Worm (Caenorhabditis elegans) whole organism, early embryonic: ENCODE data around the gene syf-3.

Experiments used
- B0310.2 ChIP-seq: sonication (generic microtip); optimal IDR thresholded peaks from 2 replicates; lab custom pipeline; 2016; ENCODE audit warnings: mild to moderate bottlenecking, missing genetic modification characterization, missing compliant biosample characterization
- F13C5.2 ChIP-seq: sonication (generic microtip); optimal IDR thresholded peaks from 2 replicates; lab custom pipeline; 2017; ENCODE audit warnings: mild to moderate bottlenecking, missing genetic modification characterization, inconsistent platforms, missing compliant biosample characterization
- aly-1 ChIP-seq: sonication (generic microtip); optimal IDR thresholded peaks from 2 replicates; lab custom pipeline; 2016; ENCODE audit warnings: missing genetic modification characterization, missing compliant biosample characterization
- ama-1 ChIP-seq: fragments of 150-350 bp; optimal IDR thresholded peaks from 2 replicates; lab custom pipeline; 2014
- ceh-13 ChIP-seq: fragments of 200-800 bp; sonication (Bioruptor generic); optimal IDR thresholded peaks from 2 replicates; lab custom pipeline; 2018; ENCODE audit warnings: mild to moderate bottlenecking, missing genetic modification characterization, missing compliant biosample characterization
- ceh-36 ChIP-seq: sonication (generic microtip); optimal IDR thresholded peaks from 2 replicates; lab custom pipeline; 2016; ENCODE audit warnings: missing genetic modification characterization, inconsistent platforms, missing compliant biosample characterization
- ets-7 ChIP-seq: sonication (generic microtip); optimal IDR thresholded peaks from 2 replicates; lab custom pipeline; 2016; ENCODE audit warnings: missing genotype, missing genetic modification characterization, missing compliant biosample characterization
- flt-1 ChIP-seq: fragments of 200-800 bp; sonication (Bioruptor generic); IDR thresholded peaks from 2 replicates; pipeline ENCODE4 v1.3.6; 2022; ENCODE audit warnings: missing genetic modification characterization, missing compliant biosample characterization
- hmbx-1 ChIP-seq: sonication (generic microtip); optimal IDR thresholded peaks from 2 replicates; lab custom pipeline; 2016; ENCODE audit warnings: mild to moderate bottlenecking, missing genetic modification characterization, missing compliant biosample characterization
- hmg-4 ChIP-seq: fragments of 200-800 bp; sonication (Bioruptor generic); optimal IDR thresholded peaks from 2 replicates; lab custom pipeline; 2018; ENCODE audit warnings: mild to moderate bottlenecking, missing genetic modification characterization, missing compliant biosample characterization
- hnd-1 ChIP-seq: sonication (generic microtip); optimal IDR thresholded peaks from 2 replicates; lab custom pipeline; 2016; ENCODE audit warnings: missing genetic modification characterization, missing compliant biosample characterization
- pes-1 ChIP-seq: fragments of 200-800 bp; sonication (Bioruptor generic); IDR thresholded peaks from 2 replicates; pipeline ENCODE4 v1.3.6; 2022; ENCODE audit warnings: missing genetic modification reagents, missing genetic modification characterization, missing compliant biosample characterization
- scrt-1 ChIP-seq: fragments of 200-800 bp; sonication (Bioruptor generic); IDR thresholded peaks from 2 replicates; pipeline ENCODE4 v1.3.6; 2022; ENCODE audit warnings: missing genetic modification characterization, missing compliant biosample characterization
- sea-1 ChIP-seq: fragments of 200-800 bp; sonication (Bioruptor generic); conservative IDR thresholded peaks from 2 replicates; pipeline ENCODE4 v1.3.6; 2022; ENCODE audit warnings: missing genetic modification characterization, missing compliant biosample characterization
- tbx-11 ChIP-seq: fragments of 200-800 bp; sonication (Bioruptor generic); IDR thresholded peaks from 2 replicates; pipeline ENCODE4 v1.3.6; 2022; ENCODE audit warnings: missing genetic modification characterization, missing compliant biosample characterization
- tbx-37 ChIP-seq: fragments of 200-800 bp; sonication (Bioruptor generic); conservative IDR thresholded peaks from 2 replicates; pipeline ENCODE4 v1.3.6; 2022; ENCODE audit warnings: missing genetic modification reagents, missing genetic modification characterization, missing compliant biosample characterization
- tra-4 ChIP-seq: sonication (generic microtip); optimal IDR thresholded peaks from 2 replicates; lab custom pipeline; 2017; ENCODE audit warnings: missing genetic modification characterization, missing compliant biosample characterization

Gene syf-3

ce11 chrV:5954747-5955146 is 14.9 kb downstream of the syf-3 start, which contains the start of gene M03F8.6:
TSS of gene M03F8.6 (minus strand) at chrV:5954847.
- TF ChIP-seq tbx-11 (GFP tag; lab: Robert Waterston, UW) (no peak), ceh-36 (tag; lab: Kevin White, UChicago) (no peak), ets-7 (no peak)

DNA sequence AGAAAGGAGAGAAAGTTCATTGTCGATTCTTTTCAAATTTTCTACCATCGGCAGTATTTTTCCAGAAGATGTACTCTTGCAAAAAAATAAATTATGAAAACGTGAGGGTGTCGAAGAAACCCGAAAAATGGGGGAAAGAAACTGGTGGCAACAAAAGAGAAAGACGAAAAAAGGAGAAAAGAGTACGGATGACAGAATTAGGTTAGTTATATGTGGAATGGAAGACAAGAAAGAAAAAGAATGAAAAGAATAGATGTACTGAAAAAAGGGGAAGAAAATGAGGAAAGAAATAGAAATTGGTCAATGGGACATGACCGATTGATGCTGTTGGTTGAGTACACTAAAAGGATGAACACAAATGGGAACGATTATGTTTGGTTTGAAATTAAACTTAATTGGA is 15.8 kb downstream of the syf-3 start:
- TF ChIP-seq tbx-37, result no peak
- TF ChIP-seq tbx-11 (GFP tag; lab: Robert Waterston, UW), result no peak
- TF ChIP-seq tra-4, result no peak
- no peak for TF ChIP-seq flt-1 (GFP tag; lab: Robert Waterston, UW)
- TF ChIP-seq ceh-13, result no peak
- TF ChIP-seq hmbx-1 (tag; lab: Kevin White, UChicago), result no peak
- no peak for TF ChIP-seq B0310.2 (tag; lab: Kevin White, UChicago)
- TF ChIP-seq scrt-1 (GFP tag; lab: Robert Waterston, UW), result no peak

ce11 chrV:5961516-5961915 is 21.7 kb downstream of the syf-3 start, which contains the start of gene mcp-1:
TSS of gene mcp-1 (plus strand) at chrV:5961807.
- no peak for TF ChIP-seq ceh-13
- TF ChIP-seq ets-7, result no peak
- no peak for TF ChIP-seq pes-1 (GFP tag; lab: Robert Waterston, UW)
- no peak for TF ChIP-seq hmg-4 (GFP tag; lab: Kevin White, UChicago)
- no peak for TF ChIP-seq hmbx-1 (tag; lab: Kevin White, UChicago)
- TF ChIP-seq sea-1, result no peak
- no peak for TF ChIP-seq ceh-36 (tag; lab: Kevin White, UChicago)
- TF ChIP-seq F13C5.2 (tag; lab: Kevin White, UChicago), result no peak
- no peak for TF ChIP-seq hnd-1 (tag; lab: Kevin White, UChicago)
- no peak for TF ChIP-seq tra-4
- TF ChIP-seq scrt-1 (GFP tag; lab: Robert Waterston, UW), result no peak
- no peak for TF ChIP-seq ama-1 (lab: Kevin White, UChicago)
- TF ChIP-seq tbx-37, result no peak
- TF ChIP-seq B0310.2 (tag; lab: Kevin White, UChicago), result no peak
- TF ChIP-seq flt-1 (GFP tag; lab: Robert Waterston, UW), result no peak
- no peak for TF ChIP-seq tbx-11 (GFP tag; lab: Robert Waterston, UW)
- TF ChIP-seq aly-1, result no peak

DNA sequence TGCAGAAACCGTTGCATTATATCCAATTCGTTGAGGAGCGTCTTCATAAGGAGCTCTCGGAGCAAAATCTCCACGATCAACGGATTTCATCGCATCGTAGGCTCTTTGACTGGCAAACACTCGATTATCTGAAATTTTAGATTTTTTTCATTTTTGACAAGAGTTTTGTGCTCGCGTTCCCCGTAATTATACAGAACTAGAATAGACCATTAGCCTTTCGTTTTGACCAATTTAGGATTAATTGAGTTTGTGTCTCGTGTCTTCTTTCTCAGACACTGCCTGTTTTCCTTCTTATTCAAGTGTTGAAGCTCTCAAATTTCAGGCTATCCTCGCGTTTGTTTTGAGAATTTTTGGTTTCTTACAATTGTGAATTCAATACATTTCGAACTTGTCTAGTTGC is 23.3 kb downstream of the syf-3 start:
- TF ChIP-seq B0310.2 (tag; lab: Kevin White, UChicago) (no peak), tbx-37 (no peak), scrt-1 (GFP tag; lab: Robert Waterston, UW) (no peak), ceh-36 (tag; lab: Kevin White, UChicago) (no peak), ets-7 (no peak), pes-1 (GFP tag; lab: Robert Waterston, UW) (no peak), F13C5.2 (tag; lab: Kevin White, UChicago) (no peak), tbx-11 (GFP tag; lab: Robert Waterston, UW) (no peak), hmbx-1 (tag; lab: Kevin White, UChicago) (no peak), ceh-13 (no peak), flt-1 (GFP tag; lab: Robert Waterston, UW) (no peak), tra-4 (no peak), sea-1 (no peak)

ce11 chrV:5963696-5964095 is 23.9 kb downstream of the syf-3 start, which contains the start of gene pcm-1:
TSS of gene pcm-1 (minus strand) at chrV:5963882.
- no peak for TF ChIP-seq hnd-1 (tag; lab: Kevin White, UChicago)
- no peak for TF ChIP-seq sea-1
- TF ChIP-seq F13C5.2 (tag; lab: Kevin White, UChicago), result no peak

ce11 chrV:5964658-5965178 is 24.9 kb downstream of the syf-3 start:
- TF ChIP-seq ama-1 (lab: Kevin White, UChicago) (no peak), flt-1 (GFP tag; lab: Robert Waterston, UW) (no peak)

DNA sequence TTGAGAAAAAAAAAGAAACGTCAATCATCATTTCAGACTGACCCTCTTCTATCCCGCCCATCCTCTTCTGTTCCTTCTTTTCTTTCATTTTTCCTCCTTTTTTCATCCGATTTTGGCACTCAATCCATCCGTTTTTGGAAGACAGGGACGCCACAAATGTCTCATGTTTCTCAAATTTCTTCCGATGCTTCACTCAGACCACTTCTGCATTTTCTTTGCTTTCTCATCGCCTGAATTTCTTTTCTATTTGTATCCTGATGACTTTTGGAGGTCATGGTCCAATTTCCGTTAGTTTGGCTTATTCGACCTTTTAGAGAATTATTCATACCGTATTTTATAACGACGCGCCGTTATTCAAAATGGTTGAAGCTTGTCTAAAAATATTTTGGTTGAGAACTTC is 32.8 kb downstream of the syf-3 start:
- TF ChIP-seq sea-1 (no peak), scrt-1 (GFP tag; lab: Robert Waterston, UW) (no peak), ceh-13 (no peak), hmg-4 (GFP tag; lab: Kevin White, UChicago) (no peak), tbx-37 (no peak), ama-1 (lab: Kevin White, UChicago) (no peak), B0310.2 (tag; lab: Kevin White, UChicago) (no peak), ceh-36 (tag; lab: Kevin White, UChicago) (no peak), tra-4 (no peak), F13C5.2 (tag; lab: Kevin White, UChicago) (no peak)

- TF ChIP-seq tra-4 (no peak), aly-1 (no peak), scrt-1 (GFP tag; lab: Robert Waterston, UW) (no peak), F13C5.2 (tag; lab: Kevin White, UChicago) (no peak)
Measured at ce11 chrV:5973713-5974112, 33.9 kb downstream of the syf-3 start.

ce11 chrV:5975724-5976123 is 35.9 kb downstream of the syf-3 start, which contains the start of gene acy-2:
TSS of gene acy-2 (plus strand) at chrV:5976024.
- no peak for TF ChIP-seq ama-1 (lab: Kevin White, UChicago)
- TF ChIP-seq tbx-37, result no peak
- TF ChIP-seq pes-1 (GFP tag; lab: Robert Waterston, UW), result no peak
- TF ChIP-seq B0310.2 (tag; lab: Kevin White, UChicago), result no peak
- TF ChIP-seq ets-7, result no peak
- no peak for TF ChIP-seq hmbx-1 (tag; lab: Kevin White, UChicago)
- TF ChIP-seq F13C5.2 (tag; lab: Kevin White, UChicago), result no peak
- TF ChIP-seq sea-1, result no peak
- no peak for TF ChIP-seq hmg-4 (GFP tag; lab: Kevin White, UChicago)
- no peak for TF ChIP-seq scrt-1 (GFP tag; lab: Robert Waterston, UW)
- TF ChIP-seq tbx-11 (GFP tag; lab: Robert Waterston, UW), result no peak
- no peak for TF ChIP-seq flt-1 (GFP tag; lab: Robert Waterston, UW)
- no peak for TF ChIP-seq hnd-1 (tag; lab: Kevin White, UChicago)
- no peak for TF ChIP-seq ceh-13
- TF ChIP-seq tra-4, result no peak
- no peak for TF ChIP-seq ceh-36 (tag; lab: Kevin White, UChicago)
- TF ChIP-seq aly-1, result no peak
